Fruit fly (Drosophila melanogaster) whole organism, embryonic: Measurements from ENCODE around the gene Gmap.

Source experiments
- BtbVII ChIP-seq: fragments of 200-800 bp; sonication (Bioruptor generic); optimal IDR thresholded peaks from 3 replicates; lab custom pipeline; 2017; ENCODE audit warnings: missing biosample characterization, mild to moderate bottlenecking, missing genetic modification characterization
- CG10209 ChIP-seq: fragments of 200-800 bp; sonication (Bioruptor generic); optimal IDR thresholded peaks from 3 replicates; lab custom pipeline; 2017; ENCODE audit warnings: missing biosample characterization, mild to moderate bottlenecking, missing genetic modification characterization, missing genetic modification reagents
- CG10366 ChIP-seq: fragments of 200-800 bp; sonication (Bioruptor generic); IDR thresholded peaks from 2 replicates; pipeline ENCODE4 v1.3.6; 2022; ENCODE audit warnings: missing biosample characterization, missing genetic modification characterization
- CG11093 ChIP-seq: fragments of 200-800 bp; sonication (Bioruptor generic); IDR thresholded peaks from 3 replicates; pipeline ENCODE4 v1.3.6; 2022; ENCODE audit warnings: missing biosample characterization, missing genetic modification characterization
- CG13775 ChIP-seq: fragments of 200-800 bp; sonication (Bioruptor generic); optimal IDR thresholded peaks from 3 replicates; lab custom pipeline; 2017; ENCODE audit warnings: missing biosample characterization, mild to moderate bottlenecking, missing genetic modification characterization
- CG14860 ChIP-seq: fragments of 200-800 bp; sonication (Bioruptor generic); IDR thresholded peaks from 3 replicates; pipeline ENCODE4 v1.3.6; 2022; ENCODE audit warnings: missing biosample characterization, missing genetic modification characterization; ENCODE audit not compliant: partially characterized antibody
- CG15479 ChIP-seq: fragments of 200-800 bp; sonication (Bioruptor generic); optimal IDR thresholded peaks from 3 replicates; lab custom pipeline; 2019; ENCODE audit warnings: missing biosample characterization, mild to moderate bottlenecking, missing genetic modification characterization, moderate library complexity
- CG16779 ChIP-seq: fragments of 200-800 bp; sonication (Bioruptor generic); IDR thresholded peaks from 2 replicates; pipeline ENCODE4 v1.3.6; 2022; ENCODE audit warnings: missing biosample characterization, missing genetic modification characterization
- CG17568 ChIP-seq: fragments of 200-800 bp; sonication (Bioruptor generic); optimal IDR thresholded peaks from 2 replicates; lab custom pipeline; 2018; ENCODE audit warnings: missing biosample characterization, mild to moderate bottlenecking, missing genetic modification characterization, moderate library complexity
- CG2129 ChIP-seq: fragments of 200-800 bp; sonication (Bioruptor generic); IDR thresholded peaks from 2 replicates; pipeline ENCODE4 v1.3.6; 2022; ENCODE audit warnings: missing biosample characterization, missing genetic modification characterization; ENCODE audit not compliant: partially characterized antibody
- CG2875 ChIP-seq: fragments of 200-800 bp; sonication (Bioruptor generic); optimal IDR thresholded peaks from 2 replicates; lab custom pipeline; 2017; ENCODE audit warnings: missing biosample characterization, mild to moderate bottlenecking, missing genetic modification characterization, missing genetic modification reagents
- CG30403 ChIP-seq: fragments of 200-800 bp; sonication (Bioruptor generic); optimal IDR thresholded peaks from 3 replicates; lab custom pipeline; 2016; ENCODE audit warnings: missing biosample characterization, missing genetic modification characterization
- CG31224 ChIP-seq: fragments of 200-800 bp; sonication (Bioruptor generic); IDR thresholded peaks from 2 replicates; pipeline ENCODE4 v1.3.6; 2022; ENCODE audit warnings: missing biosample characterization, missing genetic modification characterization
- CG33213 ChIP-seq: fragments of 200-800 bp; sonication (Bioruptor generic); optimal IDR thresholded peaks from 3 replicates; lab custom pipeline; 2016; ENCODE audit warnings: missing biosample characterization, missing genetic modification characterization
- CG3407 ChIP-seq: fragments of 200-800 bp; sonication (Bioruptor generic); optimal IDR thresholded peaks from 2 replicates; lab custom pipeline; 2018; ENCODE audit warnings: missing biosample characterization, mild to moderate bottlenecking, missing genetic modification characterization
- CG4707 ChIP-seq: fragments of 200-800 bp; sonication (Bioruptor generic); optimal IDR thresholded peaks from 2 replicates; lab custom pipeline; 2018; ENCODE audit warnings: missing biosample characterization, mild to moderate bottlenecking, missing genetic modification characterization, moderate library complexity
- CG4730 ChIP-seq: fragments of 200-800 bp; sonication (Bioruptor generic); IDR thresholded peaks from 2 replicates; pipeline ENCODE4 v1.3.6; 2022; ENCODE audit warnings: missing biosample characterization, missing genetic modification characterization
- CG4854 ChIP-seq: fragments of 200-800 bp; sonication (Bioruptor generic); optimal IDR thresholded peaks from 2 replicates; lab custom pipeline; 2016; ENCODE audit warnings: missing biosample characterization, missing genetic modification characterization, inconsistent platforms
- CG7928 ChIP-seq: fragments of 200-800 bp; sonication (Bioruptor generic); optimal IDR thresholded peaks from 2 replicates; lab custom pipeline; 2017; ENCODE audit warnings: missing biosample characterization, mild to moderate bottlenecking, missing genetic modification characterization
- CG8924 ChIP-seq: fragments of 200-800 bp; optimal IDR thresholded peaks from 3 replicates; lab custom pipeline; 2019; ENCODE audit warnings: missing biosample characterization, mild to moderate bottlenecking, missing genetic modification characterization, moderate library complexity
- CkIIα-i1 ChIP-seq: fragments of 200-800 bp; sonication (Bioruptor generic); IDR thresholded peaks from 2 replicates; pipeline ENCODE4 v1.3.6; 2022; ENCODE audit warnings: missing biosample characterization, missing genetic modification characterization
- D19A ChIP-seq: fragments of 200-800 bp; optimal IDR thresholded peaks from 3 replicates; lab custom pipeline; 2019; ENCODE audit warnings: missing biosample characterization, mild to moderate bottlenecking, missing genetic modification characterization, moderate library complexity
- Gug ChIP-seq: fragments of 200-800 bp; sonication (Bioruptor generic); IDR thresholded peaks from 4 replicates; pipeline ENCODE4 v1.3.6; 2022; ENCODE audit warnings: missing biosample characterization, missing genetic modification characterization
- Hsf ChIP-seq: fragments of 200-800 bp; sonication (Bioruptor generic); optimal IDR thresholded peaks from 3 replicates; lab custom pipeline; 2016; ENCODE audit warnings: missing biosample characterization, missing genetic modification characterization
- NfI ChIP-seq: fragments of 200-800 bp; sonication (Bioruptor generic); optimal IDR thresholded peaks from 3 replicates; lab custom pipeline; 2018; ENCODE audit warnings: missing biosample characterization, mild to moderate bottlenecking, missing genetic modification characterization, moderate library complexity
- Poxn ChIP-seq: fragments of 200-800 bp; sonication (Bioruptor generic); IDR thresholded peaks from 2 replicates; pipeline ENCODE4 v1.3.6; 2022; ENCODE audit warnings: missing biosample characterization, missing genetic modification characterization
- Ptx1 ChIP-seq: fragments of 200-800 bp; sonication (Bioruptor generic); IDR thresholded peaks from 2 replicates; pipeline ENCODE4 v1.3.6; 2022; ENCODE audit warnings: missing biosample characterization, missing genetic modification characterization
- Sin3A ChIP-seq: fragments of >200 bp; optimal IDR thresholded peaks from 2 replicates; lab custom pipeline; 2018
- Sox102F ChIP-seq: fragments of 200-800 bp; sonication (Bioruptor generic); optimal IDR thresholded peaks from 2 replicates; lab custom pipeline; 2018; ENCODE audit warnings: missing biosample characterization, mild to moderate bottlenecking, missing genetic modification characterization, moderate library complexity
- Ssrp ChIP-seq: fragments of 200-800 bp; sonication (Bioruptor generic); optimal IDR thresholded peaks from 2 replicates; lab custom pipeline; 2018; ENCODE audit warnings: missing biosample characterization, mild to moderate bottlenecking, missing genetic modification characterization, moderate library complexity
- ac ChIP-seq: fragments of 200-800 bp; sonication (Bioruptor generic); optimal IDR thresholded peaks from 3 replicates; lab custom pipeline; 2017; ENCODE audit warnings: missing biosample characterization, mild to moderate bottlenecking, missing genetic modification characterization
- ap ChIP-seq: fragments of 200-800 bp; sonication (Bioruptor generic); IDR thresholded peaks from 2 replicates; pipeline ENCODE4 v1.3.6; 2022; ENCODE audit warnings: missing biosample characterization, missing genetic modification characterization
- bbx ChIP-seq: fragments of 200-800 bp; sonication (Bioruptor generic); IDR thresholded peaks from 2 replicates; pipeline ENCODE4 v1.3.6; 2022; ENCODE audit warnings: missing biosample characterization, missing genetic modification characterization; ENCODE audit not compliant: partially characterized antibody
- cg ChIP-seq: fragments of 200-800 bp; sonication (Bioruptor generic); optimal IDR thresholded peaks from 3 replicates; lab custom pipeline; 2019; ENCODE audit warnings: missing biosample characterization, mild to moderate bottlenecking, missing genetic modification characterization, moderate library complexity
- corto ChIP-seq: fragments of 200-800 bp; sonication (Bioruptor generic); optimal IDR thresholded peaks from 2 replicates; lab custom pipeline; 2016; ENCODE audit warnings: missing biosample characterization, mild to moderate bottlenecking, missing genetic modification characterization, moderate library complexity
- disco-r ChIP-seq: fragments of 200-800 bp; sonication (Bioruptor generic); optimal IDR thresholded peaks from 2 replicates; lab custom pipeline; 2016; ENCODE audit warnings: missing biosample characterization, missing genetic modification characterization
- dmrt11E ChIP-seq: fragments of 200-800 bp; sonication (Bioruptor generic); optimal IDR thresholded peaks from 3 replicates; lab custom pipeline; 2018; ENCODE audit warnings: missing biosample characterization, mild to moderate bottlenecking, missing genetic modification characterization, moderate library complexity
- h ChIP-seq: fragments of >200 bp; optimal IDR thresholded peaks from 2 replicates; lab custom pipeline; 2017
- hbn ChIP-seq: fragments of 200-800 bp; sonication (Bioruptor generic); IDR thresholded peaks from 2 replicates; pipeline ENCODE4 v1.3.6; 2022; ENCODE audit warnings: missing biosample characterization, missing genetic modification characterization; ENCODE audit not compliant: partially characterized antibody
- ind ChIP-seq: fragments of 200-800 bp; sonication (Bioruptor generic); optimal IDR thresholded peaks from 3 replicates; lab custom pipeline; 2016; ENCODE audit warnings: missing biosample characterization, missing genetic modification characterization
- peb ChIP-seq: fragments of 200-800 bp; sonication (Bioruptor generic); IDR thresholded peaks from 2 replicates; pipeline ENCODE4 v1.3.6; 2022; ENCODE audit warnings: missing biosample characterization, missing genetic modification characterization
- ro ChIP-seq: fragments of 200-800 bp; sonication (Bioruptor generic); IDR thresholded peaks from 2 replicates; pipeline ENCODE4 v1.3.6; 2022; ENCODE audit warnings: missing biosample characterization, missing genetic modification characterization
- schlank ChIP-seq: fragments of 200-800 bp; sonication (Bioruptor generic); optimal IDR thresholded peaks from 2 replicates; lab custom pipeline; 2018; ENCODE audit warnings: missing biosample characterization, mild to moderate bottlenecking, missing genetic modification characterization
- sd ChIP-seq: fragments of 200-800 bp; sonication (Bioruptor generic); optimal IDR thresholded peaks from 3 replicates; lab custom pipeline; 2018; ENCODE audit warnings: missing biosample characterization, mild to moderate bottlenecking, missing genetic modification characterization, moderate library complexity
- sim ChIP-seq: fragments of 200-800 bp; sonication (Bioruptor generic); IDR thresholded peaks from 2 replicates; pipeline ENCODE4 v1.3.6; 2022; ENCODE audit warnings: missing biosample characterization, missing genetic modification characterization
- sob ChIP-seq: fragments of 200-800 bp; sonication (Bioruptor generic); IDR thresholded peaks from 2 replicates; pipeline ENCODE4 v1.3.6; 2022; ENCODE audit warnings: missing biosample characterization, missing genetic modification characterization
- sqz ChIP-seq: fragments of 200-800 bp; sonication (Bioruptor generic); optimal IDR thresholded peaks from 3 replicates; lab custom pipeline; 2018; ENCODE audit warnings: missing biosample characterization, mild to moderate bottlenecking, missing genetic modification characterization
- ssp ChIP-seq: fragments of 200-800 bp; sonication (Bioruptor generic); IDR thresholded peaks from 2 replicates; pipeline ENCODE4 v1.3.6; 2022; ENCODE audit warnings: missing biosample characterization, missing genetic modification characterization
- tgo ChIP-seq: fragments of 200-800 bp; sonication (Bioruptor generic); IDR thresholded peaks from 3 replicates; pipeline ENCODE4 v1.3.6; 2022; ENCODE audit warnings: missing biosample characterization, missing genetic modification characterization
- wdn ChIP-seq: fragments of 200-800 bp; sonication (Bioruptor generic); IDR thresholded peaks from 2 replicates; pipeline ENCODE4 v1.3.6; 2022; ENCODE audit warnings: missing biosample characterization, missing genetic modification characterization
- wor ChIP-seq: fragments of 200-800 bp; sonication (Bioruptor generic); IDR thresholded peaks from 2 replicates; pipeline ENCODE4 v1.3.6; 2022; ENCODE audit warnings: missing biosample characterization, missing genetic modification characterization

The Gmap gene

DNA sequence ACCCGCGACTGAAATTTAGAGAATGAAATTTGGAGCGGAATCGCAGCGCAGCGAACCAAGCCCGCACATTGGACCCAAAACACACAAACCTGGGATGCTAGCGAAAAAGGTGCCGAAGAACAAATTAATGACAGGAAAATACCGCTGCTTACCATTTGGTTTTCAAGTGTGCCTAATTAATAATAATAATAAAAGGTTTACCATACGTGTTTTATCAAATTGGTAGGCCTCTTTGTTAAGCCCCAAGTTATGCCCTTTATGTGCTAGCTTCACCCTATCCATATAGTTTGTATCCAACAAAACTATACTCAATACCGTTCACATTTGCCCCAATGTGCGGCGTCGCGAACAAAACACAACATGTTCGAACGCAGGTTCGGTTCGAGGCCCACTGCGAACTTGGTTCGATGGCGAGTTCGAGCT lies 67.5 kb downstream of the Gmap start, which contains the start of gene Ac13E (continued):
- peak; percentile 41 for TF ChIP-seq CG15479 (GFP tag; lab: Kevin White, UChicago)
- TF ChIP-seq NfI, result peak; percentile 88
- peak; percentile 83 for TF ChIP-seq Ssrp (tag; lab: Kevin White, UChicago)
- no peak for TF ChIP-seq cg
- TF ChIP-seq CG7928 (GFP tag; lab: Kevin White, UChicago), result peak; percentile 59
- peak; percentile 90 for TF ChIP-seq CG13775 (GFP tag; lab: Kevin White, UChicago)
- TF ChIP-seq CG4730 (GFP tag; lab: Robert Waterston, UW), result peak; percentile 74
- TF ChIP-seq ap (GFP tag; lab: Robert Waterston, UW), result peak; percentile 65
- TF ChIP-seq Poxn (GFP tag; lab: Robert Waterston, UW), result peak; percentile 38; the same call in 1 of the 2 replicates
- peak; percentile 83 for TF ChIP-seq wor (GFP tag; lab: Robert Waterston, UW)
- TF ChIP-seq CG3407 (GFP tag; lab: Kevin White, UChicago), result peak; percentile 83
- TF ChIP-seq peb (GFP tag; lab: Robert Waterston, UW), result peak; percentile 79; the same call in 1 of the 2 replicates
- TF ChIP-seq sd (tag; lab: Kevin White, UChicago), result peak; percentile 69
- TF ChIP-seq dmrt11E, result peak; percentile 89
- peak; percentile 77 for TF ChIP-seq wdn (GFP tag; lab: Robert Waterston, UW)
- TF ChIP-seq CG31224 (GFP tag; lab: Robert Waterston, UW), result peak; percentile 77
- no peak for TF ChIP-seq h
- TF ChIP-seq schlank (tag; lab: Kevin White, UChicago), result peak; percentile 76
- TF ChIP-seq CG14860, result peak; percentile 81
- peak; percentile 15; the same call in 1 of the 2 replicates for TF ChIP-seq bbx (GFP tag; lab: Robert Waterston, UW)
- peak; percentile 82 for TF ChIP-seq CG10366 (GFP tag; lab: Robert Waterston, UW)
- TF ChIP-seq ind, result peak; percentile 88
- TF ChIP-seq CG4854 (GFP tag; lab: Kevin White, UChicago), result peak; percentile 78
- TF ChIP-seq Sin3A (lab: Kevin White, UChicago), result no peak
- TF ChIP-seq CG33213, result peak; percentile 54
- TF ChIP-seq CG2129 (GFP tag; lab: Robert Waterston, UW), result no peak
- peak; percentile 85 for TF ChIP-seq Sox102F (GFP tag; lab: Kevin White, UChicago)
- TF ChIP-seq CG17568 (GFP tag; lab: Kevin White, UChicago), result peak; percentile 84
- TF ChIP-seq Hsf (GFP tag; lab: Kevin White, UChicago), result peak; percentile 87
- peak; percentile 84 for TF ChIP-seq BtbVII (GFP tag; lab: Kevin White, UChicago)
- TF ChIP-seq Ptx1 (GFP tag; lab: Robert Waterston, UW), result peak; percentile 89
- TF ChIP-seq sim (GFP tag; lab: Robert Waterston, UW), result peak; percentile 75
- peak; percentile 83 for TF ChIP-seq CG11093
- peak; percentile 70 for TF ChIP-seq corto (GFP tag; lab: Kevin White, UChicago)
- TF ChIP-seq sqz (GFP tag; lab: Kevin White, UChicago), result peak; percentile 79
- TF ChIP-seq hbn, result 0 out of 2 replicates have a peak, but pooled peaks have one; percentile 18
- TF ChIP-seq D19A (tag; lab: Kevin White, UChicago), result peak; percentile 85
- peak; percentile 90 for TF ChIP-seq tgo (GFP tag; lab: Robert Waterston, UW)
- TF ChIP-seq CG10209 (GFP tag; lab: Kevin White, UChicago), result peak; percentile 90
- 0 out of 2 replicates have a peak, but pooled peaks have one; percentile 33 for TF ChIP-seq CG16779 (GFP tag; lab: Robert Waterston, UW)
- peak; percentile 82; the same call in 1 of the 2 replicates for TF ChIP-seq sob (GFP tag; lab: Robert Waterston, UW)
- no peak for TF ChIP-seq CkIIα-i1 (GFP tag; lab: Robert Waterston, UW)
- TF ChIP-seq disco-r (GFP tag; lab: Kevin White, UChicago), result peak; percentile 70
- TF ChIP-seq CG30403 (GFP tag; lab: Kevin White, UChicago), result peak; percentile 93
- TF ChIP-seq CG2875, result peak; percentile 89
- TF ChIP-seq ac (GFP tag; lab: Kevin White, UChicago), result peak; percentile 71
- peak; percentile 91 for TF ChIP-seq CG8924
- TF ChIP-seq CG4707 (GFP tag; lab: Kevin White, UChicago), result peak; percentile 59
- peak; percentile 55; the same call in 1 of the 2 replicates for TF ChIP-seq ro (GFP tag; lab: Robert Waterston, UW)
- TF ChIP-seq Gug (GFP tag; lab: Robert Waterston, UW), result peak; percentile 84
- peak; percentile 67 for TF ChIP-seq ssp (GFP tag; lab: Robert Waterston, UW)
